Worm (Caenorhabditis elegans): ENCODE measurements around the gene fbxb-44.

DNA sequence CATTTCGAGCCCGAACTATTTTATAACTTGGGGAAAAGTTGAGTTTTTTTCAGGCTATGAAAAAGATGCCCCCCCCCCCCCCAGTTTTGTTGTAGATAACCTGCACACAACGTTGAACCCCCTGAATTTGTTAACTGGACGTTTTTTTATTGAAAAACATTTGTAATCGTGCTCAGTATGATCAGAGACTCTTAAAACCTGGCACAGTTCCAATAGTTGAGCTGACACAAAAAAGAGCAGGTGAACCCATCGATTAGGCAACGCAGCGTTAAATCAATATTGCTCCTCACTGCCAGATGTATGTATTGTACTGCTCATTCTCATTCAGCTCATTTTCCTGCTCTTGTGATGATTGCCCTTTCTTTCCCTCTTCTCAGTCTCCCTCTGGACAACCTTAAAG is 6.9 kb downstream of the fbxb-44 start, which contains the start of gene K05F6.12:
- TF ChIP-seq unc-62 (GFP tag; optimal IDR thresholded peaks at IDR 0.05), result no peak
- no peak for TF ChIP-seq nhr-77 (tag; optimal IDR thresholded peaks at IDR 0.05)
- no peak for TF ChIP-seq lir-3 (tag; optimal IDR thresholded peaks at IDR 0.05; ENCODE audit: poor library complexity)
- TF ChIP-seq vab-15 (tag; optimal IDR thresholded peaks at IDR 0.05), result no peak
- no peak for TF ChIP-seq pax-3 (tag; optimal IDR thresholded peaks at IDR 0.05)
- TF ChIP-seq rnt-1 (tag; optimal IDR thresholded peaks at IDR 0.05), result no peak
- no peak for TF ChIP-seq ztf-11 (tag; optimal IDR thresholded peaks at IDR 0.05)
- no peak for TF ChIP-seq sptf-1 (tag; optimal IDR thresholded peaks at IDR 0.05)
- TF ChIP-seq dsc-1 (tag; optimal IDR thresholded peaks at IDR 0.05), result no peak

All from whole organism, L1 larva.